Worm (Caenorhabditis elegans) whole organism, L4 larva: ENCODE data around the gene Y113G7B.27.
A peak's percentile ranks its signal among the peaks of the same experiment; 100 is the strongest.

Experiments
- F26F4.8 ChIP-seq: fragments of 200-800 bp; sonication (Bioruptor generic); conservative IDR thresholded peaks from 2 replicates; pipeline ENCODE4 v1.3.6; 2022; ENCODE audit warnings: missing genetic modification characterization, missing compliant biosample characterization
- F37D6.2 ChIP-seq: sonication (generic microtip); optimal IDR thresholded peaks from 2 replicates; lab custom pipeline; 2016; ENCODE audit warnings: mild to moderate bottlenecking, missing genetic modification characterization, missing compliant biosample characterization
- F44E2.7 ChIP-seq: fragments of 200-800 bp; sonication (Bioruptor generic); IDR thresholded peaks from 2 replicates; pipeline ENCODE4 v2.1.2; 2022; ENCODE audit warnings: missing genetic modification characterization, missing compliant biosample characterization
- R02D3.7 ChIP-seq: fragments of 150-350 bp; sonication (generic microtip); optimal IDR thresholded peaks from 3 replicates; lab custom pipeline; 2014; ENCODE audit warnings: missing biosample characterization, missing genetic modification characterization
- Y5F2A.4 ChIP-seq: fragments of 200-800 bp; sonication (Bioruptor generic); optimal IDR thresholded peaks from 2 replicates; lab custom pipeline; 2018; ENCODE audit warnings: mild to moderate bottlenecking, missing genetic modification characterization, missing compliant biosample characterization
- aha-1 ChIP-seq: fragments of 150-350 bp; peaks from one replicate; lab custom pipeline; 2014; ENCODE audit warnings: missing biosample characterization, missing genetic modification characterization
- aly-2 ChIP-seq: sonication (generic microtip); optimal IDR thresholded peaks from 2 replicates; lab custom pipeline; 2018; ENCODE audit warnings: missing biosample characterization, missing genetic modification characterization
- arid-1 ChIP-seq: fragments of 200-800 bp; sonication (Bioruptor generic); conservative IDR thresholded peaks from 2 replicates; pipeline ENCODE4 v1.3.6; 2022; ENCODE audit warnings: missing genetic modification reagents, missing genetic modification characterization, missing compliant biosample characterization
- ceh-82 ChIP-seq: sonication (generic microtip); optimal IDR thresholded peaks from 2 replicates; lab custom pipeline; 2017; ENCODE audit warnings: missing biosample characterization, missing genetic modification characterization
- ctbp-1 ChIP-seq: fragments of 200-800 bp; sonication (Bioruptor generic); IDR thresholded peaks from 2 replicates; pipeline ENCODE4 v1.3.6; 2022; ENCODE audit warnings: missing genetic modification reagents, missing genetic modification characterization, missing compliant biosample characterization
- daf-12 ChIP-seq: fragments of 150-350 bp; optimal IDR thresholded peaks from 2 replicates; lab custom pipeline; 2014; ENCODE audit warnings: missing biosample characterization, missing genetic modification reagents, missing genetic modification characterization
- daf-16 ChIP-seq, 3 experiments: sonication (generic microtip); optimal IDR thresholded peaks; 2 replicates each; lab custom pipeline; 2016 to 2017; ENCODE audit warnings: missing genetic modification characterization in 3 of 3, missing genetic modification reagents in 3 of 3, mild to moderate bottlenecking in 2 of 3, missing compliant biosample characterization in 2 of 3, missing biosample characterization in 1 of 3, moderate library complexity in 1 of 3
- daf-19 ChIP-seq: fragments of 200-800 bp; sonication (Bioruptor generic); conservative IDR thresholded peaks from 2 replicates; pipeline ENCODE4 v1.3.6; 2022; ENCODE audit warnings: missing genetic modification characterization, missing compliant biosample characterization
- dmd-8 ChIP-seq: fragments of 200-800 bp; sonication (Bioruptor generic); IDR thresholded peaks from 2 replicates; pipeline ENCODE4 v1.3.6; 2022; ENCODE audit warnings: missing genetic modification characterization, missing compliant biosample characterization
- egl-27 ChIP-seq: sonication (generic microtip); optimal IDR thresholded peaks from 3 replicates; lab custom pipeline; 2017; ENCODE audit warnings: missing biosample characterization, missing genetic modification reagents, missing genetic modification characterization
- egl-43 ChIP-seq: fragments of 200-800 bp; sonication (Bioruptor generic); IDR thresholded peaks from 2 replicates; pipeline ENCODE4 v1.3.6; 2022; ENCODE audit warnings: missing genetic modification reagents, missing genetic modification characterization, missing compliant biosample characterization
- hlh-11 ChIP-seq: fragments of 200-800 bp; sonication (Bioruptor generic); optimal IDR thresholded peaks from 2 replicates; lab custom pipeline; 2018; ENCODE audit warnings: mild to moderate bottlenecking, missing genetic modification characterization, missing compliant biosample characterization
- hmg-1.1 ChIP-seq: fragments of 200-800 bp; sonication (Bioruptor generic); IDR thresholded peaks from 2 replicates; pipeline ENCODE4 v1.3.6; 2022; ENCODE audit warnings: missing genetic modification reagents, missing genetic modification characterization, missing compliant biosample characterization
- jun-1 ChIP-seq: fragments of 150-350 bp; optimal IDR thresholded peaks from 2 replicates; lab custom pipeline; 2014; ENCODE audit warnings: missing biosample characterization, missing genetic modification reagents, missing genetic modification characterization
- lim-7 ChIP-seq: fragments of 200-800 bp; sonication (Bioruptor generic); IDR thresholded peaks from 2 replicates; pipeline ENCODE4 v1.3.6; 2022; ENCODE audit warnings: missing genetic modification characterization, missing compliant biosample characterization
- lin-13 ChIP-seq: fragments of 150-350 bp; optimal IDR thresholded peaks from 2 replicates; lab custom pipeline; 2014; ENCODE audit warnings: missing biosample characterization, missing genetic modification reagents, missing genetic modification characterization
- lin-38 ChIP-seq: fragments of 200-800 bp; sonication (Bioruptor generic); IDR thresholded peaks from 2 replicates; pipeline ENCODE4 v1.3.6; 2022; ENCODE audit warnings: missing genetic modification reagents, missing genetic modification characterization, missing compliant biosample characterization
- lsy-2 ChIP-seq, 2 experiments: fragments of 150-350 bp in 1 of 2; sonication (generic microtip) in 1 of 2; optimal IDR thresholded peaks; 2 replicates each; lab custom pipeline; 2014 to 2017; ENCODE audit warnings: missing biosample characterization in 2 of 2, missing genetic modification characterization in 2 of 2
- madf-5 ChIP-seq, 2 experiments: fragments of 200-800 bp; sonication (Bioruptor generic); IDR thresholded peaks; 2 replicates each; pipeline ENCODE4 v1.3.6; 2022; ENCODE audit warnings: missing compliant biosample characterization in 2 of 2, missing genetic modification characterization in 2 of 2
- mep-1 ChIP-seq: fragments of 150-350 bp; sonication (generic microtip); optimal IDR thresholded peaks from 3 replicates; lab custom pipeline; 2014; ENCODE audit warnings: missing biosample characterization, missing genetic modification characterization
- mes-2 ChIP-seq: sonication (generic microtip); optimal IDR thresholded peaks from 2 replicates; lab custom pipeline; 2016; ENCODE audit warnings: missing genotype, mild to moderate bottlenecking, missing genetic modification characterization, missing compliant biosample characterization; ENCODE audit not compliant: poor library complexity, severe bottlenecking
- nhr-10 ChIP-seq: fragments of 150-350 bp; optimal IDR thresholded peaks from 2 replicates; lab custom pipeline; 2014; ENCODE audit warnings: missing biosample characterization, missing genetic modification characterization
- nhr-102 ChIP-seq: sonication (generic microtip); optimal IDR thresholded peaks from 2 replicates; lab custom pipeline; 2016; ENCODE audit warnings: mild to moderate bottlenecking, missing genetic modification characterization, moderate library complexity, missing compliant biosample characterization
- nhr-111 ChIP-seq: fragments of 200-800 bp; sonication (Bioruptor generic); optimal IDR thresholded peaks from 2 replicates; lab custom pipeline; 2018; ENCODE audit warnings: mild to moderate bottlenecking, missing genetic modification characterization, missing compliant biosample characterization
- nhr-28 ChIP-seq: fragments of 150-350 bp; optimal IDR thresholded peaks from 2 replicates; lab custom pipeline; 2014; ENCODE audit warnings: missing biosample characterization, missing genetic modification characterization
- nhr-41 ChIP-seq: fragments of 200-800 bp; sonication (Bioruptor generic); IDR thresholded peaks from 2 replicates; pipeline ENCODE4 v1.3.6; 2022; ENCODE audit warnings: missing genetic modification reagents, missing genetic modification characterization, missing compliant biosample characterization
- nhr-48 ChIP-seq: sonication (generic microtip); optimal IDR thresholded peaks from 2 replicates; lab custom pipeline; 2016; ENCODE audit warnings: mild to moderate bottlenecking, missing genetic modification characterization, missing compliant biosample characterization
- nhr-77 ChIP-seq: fragments of 150-350 bp; optimal IDR thresholded peaks from 2 replicates; lab custom pipeline; 2014; ENCODE audit warnings: missing biosample characterization, missing genetic modification characterization
- pha-4 ChIP-seq, 2 experiments: fragments of 150-350 bp in 1 of 2; fragments of 200-800 bp in 1 of 2; sonication (Bioruptor generic) in 1 of 2; IDR thresholded peaks in 1 of 2; optimal IDR thresholded peaks in 1 of 2; 2 replicates each; pipeline versions ENCODE4 v1.3.6 to Lab custom; 2014 to 2022; ENCODE audit warnings: missing genetic modification characterization in 2 of 2, missing genetic modification reagents in 2 of 2, missing biosample characterization in 1 of 2, missing compliant biosample characterization in 1 of 2
- rbr-2 ChIP-seq: sonication (generic microtip); optimal IDR thresholded peaks from 2 replicates; lab custom pipeline; 2016; ENCODE audit warnings: missing genotype, missing genetic modification characterization, missing compliant biosample characterization
- sdz-12 ChIP-seq: fragments of 200-800 bp; sonication (Bioruptor generic); optimal IDR thresholded peaks from 2 replicates; lab custom pipeline; 2018; ENCODE audit warnings: mild to moderate bottlenecking, missing genetic modification characterization, missing compliant biosample characterization
- skn-1 ChIP-seq: fragments of 150-350 bp; optimal IDR thresholded peaks from 2 replicates; lab custom pipeline; 2014; ENCODE audit warnings: missing biosample characterization, missing genetic modification characterization
- snpc-1.2 ChIP-seq: fragments of 200-800 bp; sonication (Bioruptor generic); IDR thresholded peaks from 2 replicates; pipeline ENCODE4 v1.3.6; 2022; ENCODE audit warnings: missing genetic modification reagents, missing genetic modification characterization, missing compliant biosample characterization
- snpc-4 ChIP-seq: fragments of 150-350 bp; optimal IDR thresholded peaks from 2 replicates; lab custom pipeline; 2014; ENCODE audit warnings: missing biosample characterization, missing genetic modification characterization
- spr-1 ChIP-seq: sonication (generic microtip); optimal IDR thresholded peaks from 2 replicates; lab custom pipeline; 2016; ENCODE audit warnings: mild to moderate bottlenecking, missing genetic modification characterization, missing compliant biosample characterization
- tag-97 ChIP-seq: fragments of 200-800 bp; sonication (Bioruptor generic); IDR thresholded peaks from 2 replicates; pipeline ENCODE4 v1.3.6; 2022; ENCODE audit warnings: missing genetic modification characterization, missing compliant biosample characterization
- unc-62 ChIP-seq, 3 experiments: fragments of 150-350 bp in 1 of 3; sonication (generic microtip); optimal IDR thresholded peaks in 2 of 3; peaks in 1 of 3; 1 replicate in 1 of 3; 2 replicates in 2 of 3; lab custom pipeline; 2014 to 2017; ENCODE audit warnings: missing biosample characterization in 3 of 3, missing genetic modification characterization in 3 of 3, missing genetic modification reagents in 3 of 3, missing genotype in 1 of 3
- zag-1 ChIP-seq: fragments of 150-350 bp; optimal IDR thresholded peaks from 2 replicates; lab custom pipeline; 2014; ENCODE audit warnings: missing biosample characterization, missing genetic modification characterization
- zfp-3 ChIP-seq: fragments of 200-800 bp; sonication (Bioruptor generic); conservative IDR thresholded peaks from 2 replicates; pipeline ENCODE4 v1.3.6; 2022; ENCODE audit warnings: missing genetic modification reagents, missing genetic modification characterization, missing compliant biosample characterization
- zip-11 ChIP-seq: fragments of 200-800 bp; sonication (Bioruptor generic); IDR thresholded peaks from 2 replicates; pipeline ENCODE4 v1.3.6; 2022; ENCODE audit warnings: missing genetic modification characterization, missing compliant biosample characterization
- zip-2 ChIP-seq: fragments of 150-350 bp; optimal IDR thresholded peaks from 2 replicates; lab custom pipeline; 2014; ENCODE audit warnings: missing biosample characterization, missing genetic modification characterization
- ztf-11 ChIP-seq: fragments of 150-350 bp; optimal IDR thresholded peaks from 2 replicates; lab custom pipeline; 2014; ENCODE audit warnings: missing biosample characterization, missing genetic modification characterization
- ztf-7 ChIP-seq: fragments of 150-350 bp; optimal IDR thresholded peaks from 2 replicates; lab custom pipeline; 2014; ENCODE audit warnings: missing biosample characterization, missing genetic modification characterization

Y113G7B.27 gene

DNA sequence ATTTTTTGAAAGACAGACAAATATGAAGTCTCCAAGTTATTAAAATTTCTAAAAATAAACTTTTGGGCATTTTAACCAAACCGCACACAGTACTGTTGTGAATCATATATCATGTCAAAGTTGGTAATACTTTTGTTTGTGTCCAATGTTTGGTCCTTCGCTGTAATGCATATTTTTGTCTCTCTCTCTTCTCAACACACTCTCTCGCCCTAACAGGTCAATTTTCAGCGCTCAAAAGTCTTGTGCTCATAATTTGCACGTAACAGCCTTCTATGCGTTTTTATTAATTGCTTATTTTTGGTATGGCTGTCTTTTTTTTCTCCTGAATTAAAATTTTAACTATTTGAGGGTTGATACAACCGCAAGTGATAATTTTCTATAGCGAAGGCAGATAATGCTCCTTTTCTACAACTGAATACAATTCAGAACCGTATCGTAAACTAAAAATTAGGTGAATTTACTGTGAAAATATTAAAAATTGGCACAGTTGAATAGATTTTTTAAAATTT is 30.8 kb upstream of the Y113G7B.27 start (continued):
- TF ChIP-seq nhr-111 (no peak), lim-7 (GFP tag; lab: Robert Waterston, UW) (no peak), nhr-10 (no peak), sdz-12 (no peak), mes-2 (no peak), nhr-48 (tag; lab: Kevin White, UChicago) (peak; percentile 44), hmg-1.1 (GFP tag; lab: Robert Waterston, UW) (no peak), nhr-102 (tag; lab: Kevin White, UChicago) (peak; percentile 33), spr-1 (no peak), zag-1 (tag; lab: Kevin White, UChicago) (no peak), nhr-77 (tag; lab: Kevin White, UChicago) (no peak), arid-1 (GFP tag; lab: Robert Waterston, UW) (no peak), daf-12 (tag; lab: Kevin White, UChicago) (no peak), rbr-2 (tag; lab: Kevin White, UChicago) (no peak), ctbp-1 (GFP tag; lab: Robert Waterston, UW) (no peak), ztf-7 (no peak), daf-19 (no peak), lin-38 (GFP tag; lab: Robert Waterston, UW) (no peak), unc-62 (GFP tag; optimal IDR thresholded peaks at IDR 0.05 in 1 of 2; lab: Kevin White, UChicago) (peak in 1 of 2 experiments; percentile 56), unc-62 (tag; optimal IDR thresholded peaks at IDR 0.05; lab: Kevin White, UChicago) (no peak), ceh-82 (tag; lab: Kevin White, UChicago) (no peak), zip-11 (GFP tag; lab: Robert Waterston, UW) (no peak), snpc-4 (tag; lab: Kevin White, UChicago) (no peak), snpc-1.2 (no peak), jun-1 (tag; lab: Kevin White, UChicago) (peak; percentile 11), dmd-8 (0 out of 2 replicates have a peak, but pooled peaks have one; percentile 14), skn-1 (no peak), aha-1 (peak; percentile 79)

DNA sequence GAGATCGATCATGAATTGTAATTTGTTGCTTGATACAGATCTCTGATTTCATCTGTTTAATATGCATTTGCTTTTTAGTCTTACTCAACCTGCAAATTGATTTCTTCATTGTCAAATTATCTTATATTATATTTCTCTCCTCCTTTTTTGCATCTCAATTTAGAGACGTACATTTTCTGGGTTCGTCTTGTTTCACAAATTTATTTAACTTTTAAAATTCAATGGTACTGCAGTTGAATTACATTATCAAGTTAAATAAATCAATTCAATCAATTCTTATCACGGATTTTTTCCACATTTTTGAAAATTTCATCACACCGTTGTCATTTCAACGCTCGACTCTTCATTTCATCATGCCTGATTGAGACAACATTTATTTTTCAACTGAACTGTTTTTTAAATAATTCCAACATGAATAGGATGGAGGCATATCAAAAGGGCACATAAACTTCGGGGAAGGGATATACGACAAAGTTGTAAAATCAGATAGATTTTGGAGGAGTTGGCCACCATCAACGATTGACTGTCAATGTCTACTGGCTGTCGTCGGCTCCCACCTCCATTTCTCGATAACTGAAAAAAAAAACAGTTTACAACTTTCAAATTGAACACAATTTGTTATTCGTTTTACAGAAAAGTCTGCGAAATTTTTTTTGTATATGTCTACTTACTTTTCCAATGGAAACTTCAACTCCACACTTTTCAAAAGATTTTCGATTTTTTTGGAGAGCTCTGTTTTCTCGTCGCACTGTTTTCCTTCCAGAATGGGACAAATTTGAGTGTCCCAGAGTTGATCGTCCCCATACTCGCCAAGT is 30.1 kb upstream of the Y113G7B.27 start:
- TF ChIP-seq F26F4.8 (GFP tag; lab: Robert Waterston, UW) (no peak), daf-19 (no peak), daf-16 (GFP tag; optimal IDR thresholded peaks at IDR 0.05; lab: Kevin White, UChicago) (peak in 1 of 2 experiments; percentile 16), daf-16 (tag; optimal IDR thresholded peaks at IDR 0.05; lab: Kevin White, UChicago) (peak; percentile 74), nhr-28 (tag; lab: Kevin White, UChicago) (no peak), egl-27 (tag; lab: Kevin White, UChicago) (no peak), lsy-2 (tag; optimal IDR thresholded peaks at IDR 0.05; lab: Kevin White, UChicago) (peak in 1 of 2 experiments; percentile 50), zip-2 (tag; lab: Kevin White, UChicago) (peak; percentile 30), mep-1 (tag; lab: Kevin White, UChicago) (peak; percentile 73), egl-43 (GFP tag; lab: Robert Waterston, UW) (no peak), zfp-3 (GFP tag; lab: Robert Waterston, UW) (peak; percentile 90), lim-7 (GFP tag; lab: Robert Waterston, UW) (no peak), arid-1 (GFP tag; lab: Robert Waterston, UW) (peak; percentile 30; the same call in 1 of the 2 replicates), nhr-48 (tag; lab: Kevin White, UChicago) (no peak), lin-13 (GFP tag; lab: Kevin White, UChicago) (peak; percentile 12), jun-1 (tag; lab: Kevin White, UChicago) (no peak), R02D3.7 (tag; lab: Kevin White, UChicago) (no peak), Y5F2A.4 (no peak), tag-97 (GFP tag; lab: Robert Waterston, UW) (no peak), F37D6.2 (tag; lab: Kevin White, UChicago) (no peak), pha-4 (GFP tag; IDR thresholded peaks at IDR 0.05; lab: Robert Waterston, UW) (peak; percentile 60; the same call in 1 of the 2 replicates), pha-4 (tag; optimal IDR thresholded peaks at IDR 0.05; lab: Kevin White, UChicago) (no peak), madf-5 (GFP tag; IDR thresholded peaks at IDR 0.05; lab: Robert Waterston, UW) (peak in 1 of 2 experiments; percentile 49; a peak in 1 of 4 replicates), hlh-11 (peak; percentile 6), nhr-102 (tag; lab: Kevin White, UChicago) (peak; percentile 23), nhr-41 (GFP tag; lab: Robert Waterston, UW) (0 out of 2 replicates have a peak, but pooled peaks have one; percentile 8), aly-2 (tag; lab: Kevin White, UChicago) (no peak), lin-38 (GFP tag; lab: Robert Waterston, UW) (peak; percentile 56), F44E2.7 (0 out of 2 replicates have a peak, but pooled peaks have one; percentile 2), ztf-11 (tag; lab: Kevin White, UChicago) (no peak)
